Worm (Caenorhabditis elegans): ENCODE measurements around the gene msp-33.
"Not testable (repeated sequence)": the region's sequence is repeated elsewhere in the genome, so short reads cannot be mapped to it uniquely, and the experiment has no call there.

msp-33 gene

ce11 chrII:4928367-4928766, 35.9 kb upstream of the msp-33 start (continued):
- TF ChIP-seq ceh-44 (GFP tag; IDR thresholded peaks at IDR 0.05) (peak; percentile 76), dmd-6 (GFP tag; IDR thresholded peaks at IDR 0.05) (peak; percentile 12; the same call in 1 of the 2 replicates), mdt-29 (GFP tag; IDR thresholded peaks at IDR 0.05) (peak; percentile 50; the same call in 1 of the 2 replicates), hmg-1.1 (GFP tag; IDR thresholded peaks at IDR 0.05) (peak; percentile 59; the same call in 1 of the 2 replicates), pha-4 (GFP tag; IDR thresholded peaks at IDR 0.05) (peak; percentile 79; the same call in 1 of the 2 replicates)
- TF ChIP-seq pha-4 (tag; optimal IDR thresholded peaks at IDR 0.05) = not testable (repeated sequence)

- peak; percentile 54 for TF ChIP-seq lin-1 (GFP tag; IDR thresholded peaks at IDR 0.05)
- peak in 1 of 2 experiments; percentile 25 for TF ChIP-seq lsy-2 (tag; optimal IDR thresholded peaks at IDR 0.05)
- no peak for TF ChIP-seq daf-12 (tag; optimal IDR thresholded peaks at IDR 0.05)
- peak; percentile 37 for TF ChIP-seq mes-2 (tag; optimal IDR thresholded peaks at IDR 0.05; ENCODE audit: poor library complexity, severe bottlenecking)
- TF ChIP-seq fos-1 (tag; optimal IDR thresholded peaks at IDR 0.05) = no peak
- peak; percentile 60; the same call in 1 of the 2 replicates for TF ChIP-seq saeg-2 (GFP tag; IDR thresholded peaks at IDR 0.05)
- peak; percentile 46 for TF ChIP-seq nhr-102 (tag; optimal IDR thresholded peaks at IDR 0.05)
- TF ChIP-seq nhr-41 (GFP tag; IDR thresholded peaks at IDR 0.05) = peak; percentile 77; the same call in 1 of the 2 replicates
- peak; percentile 85 for TF ChIP-seq dve-1 (tag; optimal IDR thresholded peaks at IDR 0.05; ENCODE audit: insufficient read depth)
- peak; percentile 92 for TF ChIP-seq hlh-11 (tag; optimal IDR thresholded peaks at IDR 0.05)
- TF ChIP-seq zfp-3 (GFP tag; conservative IDR thresholded peaks at IDR 0.05) = 0 out of 2 replicates have a peak, but pooled peaks have one; percentile 37
- TF ChIP-seq php-3 (GFP tag; IDR thresholded peaks at IDR 0.05) = peak; percentile 60
- no peak for TF ChIP-seq hmg-1.1 (GFP tag; IDR thresholded peaks at IDR 0.05)
- no peak for TF ChIP-seq Y75B8A.6 (GFP tag; IDR thresholded peaks at IDR 0.05)
- TF ChIP-seq mxl-2 (GFP tag; conservative IDR thresholded peaks at IDR 0.05) = 0 out of 2 replicates have a peak, but pooled peaks have one; percentile 27
- TF ChIP-seq mdl-1 (tag; optimal IDR thresholded peaks at IDR 0.05) = peak; percentile 0 to 86
- TF ChIP-seq mxl-3 (GFP tag; optimal IDR thresholded peaks at IDR 0.05) = peak; percentile 75
- TF ChIP-seq aha-1 (tag) = no peak
- TF ChIP-seq hlh-30 (tag; optimal IDR thresholded peaks at IDR 0.05; ENCODE audit: insufficient read depth) = peak; percentile 62
- TF ChIP-seq skn-1 (tag; optimal IDR thresholded peaks at IDR 0.05) = no peak
- peak; percentile 85 for TF ChIP-seq nhr-48 (tag; optimal IDR thresholded peaks at IDR 0.05)
- TF ChIP-seq nhr-28 (tag; optimal IDR thresholded peaks at IDR 0.05) = peak; percentile 99
- TF ChIP-seq daf-16 (GFP tag; optimal IDR thresholded peaks at IDR 0.05) = peak in 1 of 2 experiments; percentile 2
- TF ChIP-seq daf-16 (tag; optimal IDR thresholded peaks at IDR 0.05) = peak; percentile 94
- TF ChIP-seq dpl-1 (GFP tag; optimal IDR thresholded peaks at IDR 0.05) = no peak
- no peak for TF ChIP-seq ztf-11 (tag; optimal IDR thresholded peaks at IDR 0.05)
- peak in 1 of 2 experiments; percentile 29 for TF ChIP-seq unc-62 (GFP tag; optimal IDR thresholded peaks at IDR 0.05 in 1 of 2)
- no peak for TF ChIP-seq unc-62 (tag; optimal IDR thresholded peaks at IDR 0.05)
- TF ChIP-seq T20F7.1 (GFP tag; optimal IDR thresholded peaks at IDR 0.05) = peak; percentile 33
- TF ChIP-seq tra-1 (GFP tag; IDR thresholded peaks at IDR 0.05) = peak; percentile 81
- no peak for TF ChIP-seq attf-4 (tag; optimal IDR thresholded peaks at IDR 0.05)
- no peak for TF ChIP-seq lin-15B (tag; optimal IDR thresholded peaks at IDR 0.05)
- TF ChIP-seq mdt-29 (GFP tag; IDR thresholded peaks at IDR 0.05) = peak; percentile 82
- TF ChIP-seq ceh-28 (tag; optimal IDR thresholded peaks at IDR 0.05) = no peak
- TF ChIP-seq nhr-25 (tag; optimal IDR thresholded peaks at IDR 0.05; ENCODE audit: borderline replicate concordance, insufficient read depth) = no peak
- peak; percentile 51 for TF ChIP-seq nhr-77 (tag; optimal IDR thresholded peaks at IDR 0.05)
- TF ChIP-seq mep-1 (tag; optimal IDR thresholded peaks at IDR 0.05) = peak; percentile 62
- no peak for TF ChIP-seq zfp-2 (tag; optimal IDR thresholded peaks at IDR 0.05)
- TF ChIP-seq pqm-1 (tag; optimal IDR thresholded peaks at IDR 0.05) = peak; percentile 97
- peak; percentile 99 for TF ChIP-seq dmd-6 (GFP tag; IDR thresholded peaks at IDR 0.05)
- no peak for TF ChIP-seq lin-29 (GFP tag; IDR thresholded peaks at IDR 0.05)
These were observed 32.8 kb upstream of the msp-33 start, which contains the start of gene aagr-2 for ce11 chrII:4925198-4925764. aagr-2 (minus strand) TSS chrII:4925248.

Data from whole organism, L4 larva.